Worm (Caenorhabditis elegans) whole organism, L2 larva: ENCODE measurements around the gene oac-57.

ENCODE experiments used
- C34F6.9 ChIP-seq: fragments of 150-350 bp; optimal IDR thresholded peaks from 2 replicates; lab custom pipeline; 2014; ENCODE audit warnings: missing biosample characterization, missing genetic modification characterization
- F13H6.1 ChIP-seq: sonication (generic microtip); optimal IDR thresholded peaks from 2 replicates; lab custom pipeline; 2016; ENCODE audit warnings: missing genetic modification characterization, missing compliant biosample characterization
- Y55F3AM.14 ChIP-seq: fragments of 200-800 bp; sonication (Bioruptor generic); optimal IDR thresholded peaks from 2 replicates; lab custom pipeline; 2018; ENCODE audit warnings: mild to moderate bottlenecking, missing genetic modification characterization, missing compliant biosample characterization
- alr-1 ChIP-seq: fragments of 150-350 bp; optimal IDR thresholded peaks from 2 replicates; lab custom pipeline; 2014; ENCODE audit warnings: missing biosample characterization, missing genetic modification characterization
- aly-2 ChIP-seq: fragments of 150-350 bp; optimal IDR thresholded peaks from 2 replicates; lab custom pipeline; 2014; ENCODE audit warnings: missing biosample characterization, missing genetic modification characterization
- ama-1 ChIP-seq: fragments of 150-350 bp; optimal IDR thresholded peaks from 2 replicates; lab custom pipeline; 2018; ENCODE audit warnings: inconsistent platforms
- ceh-16 ChIP-seq: fragments of 150-350 bp; optimal IDR thresholded peaks from 2 replicates; lab custom pipeline; 2014; ENCODE audit warnings: missing biosample characterization, missing genetic modification characterization
- ceh-82 ChIP-seq: fragments of 150-350 bp; optimal IDR thresholded peaks from 2 replicates; lab custom pipeline; 2014; ENCODE audit warnings: missing biosample characterization, missing genetic modification characterization
- dmd-4 ChIP-seq: sonication (generic microtip); optimal IDR thresholded peaks from 2 replicates; lab custom pipeline; 2017; ENCODE audit warnings: missing biosample characterization, missing genetic modification characterization
- elt-3 ChIP-seq: sonication (generic microtip); optimal IDR thresholded peaks from 2 replicates; lab custom pipeline; 2017; ENCODE audit warnings: missing biosample characterization, missing genetic modification characterization
- fos-1 ChIP-seq: fragments of 150-350 bp; optimal IDR thresholded peaks from 2 replicates; lab custom pipeline; 2014; ENCODE audit warnings: missing biosample characterization, missing genetic modification characterization
- gmeb-1 ChIP-seq: fragments of 150-350 bp; optimal IDR thresholded peaks from 2 replicates; lab custom pipeline; 2014; ENCODE audit warnings: missing biosample characterization, missing genetic modification characterization
- lin-13 ChIP-seq: fragments of 150-350 bp; optimal IDR thresholded peaks from 2 replicates; lab custom pipeline; 2014; ENCODE audit warnings: missing biosample characterization, missing genetic modification reagents, missing genetic modification characterization
- lsy-2 ChIP-seq, 2 experiments: fragments of 150-350 bp in 1 of 2; sonication (generic microtip) in 1 of 2; optimal IDR thresholded peaks; 2 replicates each; lab custom pipeline; 2014 to 2017; ENCODE audit warnings: missing biosample characterization in 2 of 2, missing genetic modification characterization in 2 of 2
- mab-5 ChIP-seq: fragments of 150-350 bp; optimal IDR thresholded peaks from 2 replicates; lab custom pipeline; 2014; ENCODE audit warnings: missing biosample characterization, missing genetic modification characterization
- mdl-1 ChIP-seq, 2 experiments: fragments of 150-350 bp in 1 of 2; sonication (generic microtip) in 1 of 2; optimal IDR thresholded peaks; 2 replicates each; lab custom pipeline; 2017; ENCODE audit warnings: missing biosample characterization in 2 of 2, missing genetic modification characterization in 2 of 2
- nhr-10 ChIP-seq: sonication (generic microtip); optimal IDR thresholded peaks from 2 replicates; lab custom pipeline; 2017; ENCODE audit warnings: missing biosample characterization, missing genetic modification characterization
- nhr-129 ChIP-seq: fragments of 150-350 bp; optimal IDR thresholded peaks from 2 replicates; lab custom pipeline; 2014; ENCODE audit warnings: missing biosample characterization, missing genetic modification characterization
- nhr-21 ChIP-seq: fragments of 150-350 bp; optimal IDR thresholded peaks from 2 replicates; lab custom pipeline; 2014; ENCODE audit warnings: missing biosample characterization, missing genetic modification characterization
- nhr-23 ChIP-seq: fragments of 150-350 bp; optimal IDR thresholded peaks from 2 replicates; lab custom pipeline; 2014; ENCODE audit warnings: missing biosample characterization, missing genetic modification reagents, missing genetic modification characterization
- nhr-25 ChIP-seq: fragments of 150-350 bp; sonication (generic microtip); optimal IDR thresholded peaks from 3 replicates; lab custom pipeline; 2014; ENCODE audit warnings: missing biosample characterization, missing genetic modification characterization
- nhr-6 ChIP-seq: fragments of 150-350 bp; optimal IDR thresholded peaks from 2 replicates; lab custom pipeline; 2014; ENCODE audit warnings: missing biosample characterization, missing genetic modification characterization
- nhr-77 ChIP-seq: fragments of 150-350 bp; optimal IDR thresholded peaks from 2 replicates; lab custom pipeline; 2014; ENCODE audit warnings: missing biosample characterization, missing genetic modification characterization
- peb-1 ChIP-seq: fragments of 150-350 bp; optimal IDR thresholded peaks from 2 replicates; lab custom pipeline; 2014; ENCODE audit warnings: missing biosample characterization, missing genetic modification characterization
- sma-9 ChIP-seq, 2 experiments: fragments of 150-350 bp in 1 of 2; sonication (generic microtip) in 1 of 2; optimal IDR thresholded peaks; 2 replicates each; lab custom pipeline; 2014 to 2016; ENCODE audit warnings: missing genetic modification characterization in 2 of 2, mild to moderate bottlenecking in 1 of 2, missing biosample characterization in 1 of 2, missing compliant biosample characterization in 1 of 2, missing genetic modification reagents in 1 of 2, moderate library complexity in 1 of 2
- snpc-4 ChIP-seq: fragments of 150-350 bp; optimal IDR thresholded peaks from 2 replicates; lab custom pipeline; 2014; ENCODE audit warnings: missing biosample characterization, missing genetic modification characterization
- unc-39 ChIP-seq: fragments of 150-350 bp; optimal IDR thresholded peaks from 2 replicates; lab custom pipeline; 2014; ENCODE audit warnings: missing biosample characterization, missing genetic modification characterization
- unc-62 ChIP-seq: fragments of 150-350 bp; optimal IDR thresholded peaks from 2 replicates; lab custom pipeline; 2014; ENCODE audit warnings: missing biosample characterization, missing genetic modification reagents, missing genetic modification characterization
- ztf-1 ChIP-seq: fragments of 200-800 bp; sonication (Bioruptor generic); conservative IDR thresholded peaks from 2 replicates; pipeline ENCODE4 v1.3.6; 2022; ENCODE audit warnings: missing genetic modification characterization, missing compliant biosample characterization
- ztf-11 ChIP-seq: sonication (generic microtip); optimal IDR thresholded peaks from 2 replicates; lab custom pipeline; 2017; ENCODE audit warnings: missing biosample characterization, missing genetic modification characterization
- ztf-4 ChIP-seq: fragments of 150-350 bp; optimal IDR thresholded peaks from 2 replicates; lab custom pipeline; 2014; ENCODE audit warnings: missing biosample characterization, missing genetic modification characterization

oac-57 gene

ce11 chrIV:12301161-12301560, 6.5 kb downstream of the oac-57 start, which contains the start of gene oac-59:
Gene oac-59, minus strand, starts transcription at chrIV:12301261.
- TF ChIP-seq peb-1 (tag; lab: Kevin White, UChicago) (no peak), aly-2 (tag; lab: Kevin White, UChicago) (no peak), nhr-23 (tag; lab: Kevin White, UChicago) (no peak), Y55F3AM.14 (GFP tag; lab: Kevin White, UChicago) (no peak), nhr-77 (tag; lab: Kevin White, UChicago) (no peak), mdl-1 (tag; optimal IDR thresholded peaks at IDR 0.05; lab: Kevin White, UChicago) (no peak)

- TF ChIP-seq gmeb-1 (tag; lab: Kevin White, UChicago) (no peak), alr-1 (tag; lab: Kevin White, UChicago) (no peak), ztf-4 (tag; lab: Kevin White, UChicago) (no peak), ztf-11 (no peak), ztf-1 (GFP tag; lab: Robert Waterston, UW) (no peak), dmd-4 (tag; lab: Kevin White, UChicago) (no peak), unc-39 (tag; lab: Kevin White, UChicago) (no peak), nhr-129 (tag; lab: Kevin White, UChicago) (no peak), unc-62 (no peak), sma-9 (GFP tag; optimal IDR thresholded peaks at IDR 0.05; lab: Kevin White, UChicago) (no peak), sma-9 (tag; optimal IDR thresholded peaks at IDR 0.05; lab: Kevin White, UChicago) (no peak)
These were observed 16.9 kb downstream of the oac-57 start, which contains the start of gene C42C1.8 for ce11 chrIV:12290744-12291143. Gene C42C1.8, plus strand, starts transcription at chrIV:12291044.

ce11 chrIV:12289149-12289548, 18.5 kb downstream of the oac-57 start, which contains the start of gene C42C1.9:
Gene C42C1.9, plus strand, starts transcription at chrIV:12289449.
- TF ChIP-seq nhr-77 (tag; lab: Kevin White, UChicago) (no peak), ztf-11 (no peak), ceh-16 (tag; lab: Kevin White, UChicago) (no peak), nhr-25 (no peak)

- no peak for TF ChIP-seq lin-13 (GFP tag; lab: Kevin White, UChicago)
- TF ChIP-seq elt-3 (tag; lab: Kevin White, UChicago), result no peak
- no peak for TF ChIP-seq ceh-82 (tag; lab: Kevin White, UChicago)
- TF ChIP-seq lsy-2 (tag; optimal IDR thresholded peaks at IDR 0.05; lab: Kevin White, UChicago), result no peak
- TF ChIP-seq snpc-4 (tag; lab: Kevin White, UChicago), result no peak
These were observed 20.0 kb downstream of the oac-57 start, which contains the start of gene erl-1 for ce11 chrIV:12287628-12288027. Gene erl-1, plus strand, starts transcription at chrIV:12287928.

- peak; percentile 10 for TF ChIP-seq nhr-129 (tag; lab: Kevin White, UChicago)
- no peak for TF ChIP-seq fos-1 (tag; lab: Kevin White, UChicago)
- TF ChIP-seq mab-5 (tag; lab: Kevin White, UChicago), result no peak
- TF ChIP-seq nhr-21, result no peak
- TF ChIP-seq nhr-6 (tag; lab: Kevin White, UChicago), result no peak
- no peak for TF ChIP-seq ama-1
- TF ChIP-seq ztf-4 (tag; lab: Kevin White, UChicago), result no peak
These were observed 24.7 kb downstream of the oac-57 start, which contains the start of gene hpo-12 for ce11 chrIV:12282873-12283272. Gene hpo-12, plus strand, starts transcription at chrIV:12283173.

- TF ChIP-seq lsy-2 (tag; optimal IDR thresholded peaks at IDR 0.05; lab: Kevin White, UChicago), result peak; percentile 6 to 64
- no peak for TF ChIP-seq ztf-11
- TF ChIP-seq C34F6.9, result peak; percentile 56
- no peak for TF ChIP-seq nhr-23 (tag; lab: Kevin White, UChicago)
These were observed 25.3 kb downstream of the oac-57 start, which contains the start of the genes C42C1.12 and C42C1.19 for ce11 chrIV:12282157-12282789. Gene C42C1.12, minus strand, starts transcription at chrIV:12282207. Gene C42C1.19, plus strand, starts transcription at chrIV:12282739.

ce11 chrIV:12279340-12279739, 28.3 kb downstream of the oac-57 start, which contains the start of gene ltah-1.1:
Gene ltah-1.1, plus strand, starts transcription at chrIV:12279622.
- peak; percentile 20 for TF ChIP-seq nhr-129 (tag; lab: Kevin White, UChicago)
- no peak for TF ChIP-seq F13H6.1 (tag; lab: Kevin White, UChicago)
- no peak for TF ChIP-seq C34F6.9
- TF ChIP-seq nhr-10, result no peak
- TF ChIP-seq, all 48 proteins: peak for 1
